Fruit fly (Drosophila melanogaster) whole organism, embryonic: ENCODE data around the gene Pp1-87B.
A peak's percentile ranks its signal among the peaks of the same experiment; 100 is the strongest.

ENCODE experiments used
- Aef1 ChIP-seq: fragments of 200-800 bp; sonication (Bioruptor generic); IDR thresholded peaks from 3 replicates; pipeline ENCODE4 v1.3.6; 2022; ENCODE audit warnings: missing biosample characterization, missing genetic modification characterization
- BtbVII ChIP-seq: fragments of 200-800 bp; sonication (Bioruptor generic); optimal IDR thresholded peaks from 3 replicates; lab custom pipeline; 2017; ENCODE audit warnings: missing biosample characterization, mild to moderate bottlenecking, missing genetic modification characterization
- CG10959 ChIP-seq: fragments of 200-800 bp; sonication (Bioruptor generic); IDR thresholded peaks from 2 replicates; pipeline ENCODE4 v1.3.6; 2022; ENCODE audit warnings: missing biosample characterization, missing genetic modification characterization
- CG12391 ChIP-seq: fragments of 200-800 bp; sonication (Bioruptor generic); optimal IDR thresholded peaks from 3 replicates; lab custom pipeline; 2018; ENCODE audit warnings: missing biosample characterization, mild to moderate bottlenecking, missing genetic modification characterization, moderate library complexity
- CG13287 ChIP-seq: fragments of 200-800 bp; sonication (Bioruptor generic); IDR thresholded peaks from 2 replicates; pipeline ENCODE4 v1.3.6; 2022; ENCODE audit warnings: missing biosample characterization, missing genetic modification characterization; ENCODE audit not compliant: partially characterized antibody
- CG13775 ChIP-seq: fragments of 200-800 bp; sonication (Bioruptor generic); optimal IDR thresholded peaks from 3 replicates; lab custom pipeline; 2017; ENCODE audit warnings: missing biosample characterization, mild to moderate bottlenecking, missing genetic modification characterization
- CG14014 ChIP-seq: fragments of 200-800 bp; sonication (Bioruptor generic); IDR thresholded peaks from 2 replicates; pipeline ENCODE4 v1.3.6; 2022; ENCODE audit warnings: missing biosample characterization, missing genetic modification characterization
- CG3065 ChIP-seq: fragments of 200-800 bp; sonication (Bioruptor generic); optimal IDR thresholded peaks from 2 replicates; lab custom pipeline; 2016; ENCODE audit warnings: missing biosample characterization, missing genetic modification characterization
- CG4707 ChIP-seq: fragments of 200-800 bp; sonication (Bioruptor generic); optimal IDR thresholded peaks from 2 replicates; lab custom pipeline; 2018; ENCODE audit warnings: missing biosample characterization, mild to moderate bottlenecking, missing genetic modification characterization, moderate library complexity
- CG6175 ChIP-seq: fragments of 200-800 bp; sonication (Bioruptor generic); IDR thresholded peaks from 3 replicates; pipeline ENCODE4 v1.3.6; 2022; ENCODE audit warnings: missing biosample characterization, missing genetic modification characterization
- CG6854 ChIP-seq: fragments of 200-800 bp; sonication (Bioruptor generic); optimal IDR thresholded peaks from 3 replicates; lab custom pipeline; 2017; ENCODE audit warnings: missing biosample characterization, mild to moderate bottlenecking, missing genetic modification characterization
- CG8944 ChIP-seq: fragments of 200-800 bp; sonication (Bioruptor generic); optimal IDR thresholded peaks from 3 replicates; lab custom pipeline; 2016; ENCODE audit warnings: missing biosample characterization, missing genetic modification characterization
- CG9932 ChIP-seq: fragments of 200-800 bp; sonication (Bioruptor generic); IDR thresholded peaks from 2 replicates; pipeline ENCODE4 v1.3.6; 2022; ENCODE audit warnings: missing biosample characterization, missing genetic modification characterization
- Camta ChIP-seq: fragments of 200-800 bp; sonication (Bioruptor generic); optimal IDR thresholded peaks from 2 replicates; lab custom pipeline; 2016; ENCODE audit warnings: missing biosample characterization, missing genetic modification characterization
- D19A ChIP-seq: fragments of 200-800 bp; optimal IDR thresholded peaks from 3 replicates; lab custom pipeline; 2019; ENCODE audit warnings: missing biosample characterization, mild to moderate bottlenecking, missing genetic modification characterization, moderate library complexity
- Dfd ChIP-seq, 2 experiments: fragments of >200 bp; optimal IDR thresholded peaks; 2 replicates each; lab custom pipeline; 2017; ENCODE audit warnings: missing biosample characterization in 2 of 2, missing genetic modification characterization in 2 of 2
- Drgx ChIP-seq: fragments of 200-800 bp; sonication (Bioruptor generic); IDR thresholded peaks from 2 replicates; pipeline ENCODE4 v1.3.6; 2022; ENCODE audit warnings: missing biosample characterization, missing genetic modification characterization
- GATAe ChIP-seq: fragments of 200-800 bp; sonication (Bioruptor generic); conservative IDR thresholded peaks from 2 replicates; pipeline ENCODE4 v1.3.6; 2022; ENCODE audit warnings: missing biosample characterization, missing genetic modification characterization
- Mad ChIP-seq: fragments of 200-800 bp; sonication (Bioruptor generic); optimal IDR thresholded peaks from 2 replicates; lab custom pipeline; 2016; ENCODE audit warnings: missing biosample characterization, missing genetic modification characterization
- NK7.1 ChIP-seq: fragments of 200-800 bp; sonication (Bioruptor generic); optimal IDR thresholded peaks from 3 replicates; lab custom pipeline; 2016; ENCODE audit warnings: missing biosample characterization, missing genetic modification characterization
- Nf-YA ChIP-seq: fragments of 200-800 bp; sonication (Bioruptor generic); IDR thresholded peaks from 2 replicates; pipeline ENCODE4 v1.3.6; 2022; ENCODE audit warnings: missing biosample characterization, missing genetic modification characterization
- PHDP ChIP-seq: fragments of 200-800 bp; sonication (Bioruptor generic); optimal IDR thresholded peaks from 3 replicates; lab custom pipeline; 2018; ENCODE audit warnings: missing biosample characterization, mild to moderate bottlenecking, missing genetic modification characterization, moderate library complexity
- Pdp1 ChIP-seq, 2 experiments: fragments of 200-800 bp; sonication (Bioruptor generic); optimal IDR thresholded peaks; 3 replicates each; lab custom pipeline; 2016; ENCODE audit warnings: missing biosample characterization in 2 of 2, missing genetic modification characterization in 2 of 2, mild to moderate bottlenecking in 1 of 2, moderate library complexity in 1 of 2
- Side ChIP-seq: fragments of 200-800 bp; sonication (Bioruptor generic); optimal IDR thresholded peaks from 2 replicates; lab custom pipeline; 2016; ENCODE audit warnings: missing biosample characterization, missing genetic modification characterization
- Trl ChIP-seq, 3 experiments: fragments of >200 bp in 2 of 3; fragments of 200-800 bp in 1 of 3; sonication (Bioruptor generic) in 1 of 3; optimal IDR thresholded peaks; 2 replicates in 1 of 3; 3 replicates in 2 of 3; lab custom pipeline; 2016 to 2017; ENCODE audit warnings: missing biosample characterization in 1 of 3, missing genetic modification characterization in 1 of 3
- Xbp1 ChIP-seq: fragments of 200-800 bp; sonication (Bioruptor generic); optimal IDR thresholded peaks from 3 replicates; lab custom pipeline; 2016; ENCODE audit warnings: missing biosample characterization, mild to moderate bottlenecking, missing genetic modification characterization
- ab ChIP-seq: fragments of 200-800 bp; sonication (Bioruptor generic); optimal IDR thresholded peaks from 2 replicates; lab custom pipeline; 2016; ENCODE audit warnings: missing biosample characterization, missing genetic modification characterization
- bab2 ChIP-seq: fragments of 200-800 bp; sonication (Bioruptor generic); optimal IDR thresholded peaks from 2 replicates; lab custom pipeline; 2016; ENCODE audit warnings: missing biosample characterization, missing genetic modification characterization
- br ChIP-seq: fragments of >200 bp; optimal IDR thresholded peaks from 2 replicates; lab custom pipeline; 2017
- crp ChIP-seq, 2 experiments: fragments of 200-800 bp; sonication (Bioruptor generic); optimal IDR thresholded peaks; 2 replicates in 1 of 2; 3 replicates in 1 of 2; lab custom pipeline; 2017; ENCODE audit warnings: missing biosample characterization in 2 of 2, missing genetic modification characterization in 2 of 2, mild to moderate bottlenecking in 1 of 2, moderate library complexity in 1 of 2
- gce ChIP-seq: fragments of 200-800 bp; sonication (Bioruptor generic); IDR thresholded peaks from 3 replicates; pipeline ENCODE4 v1.3.6; 2022; ENCODE audit warnings: missing biosample characterization, missing genetic modification characterization
- gem ChIP-seq: fragments of 200-800 bp; sonication (Bioruptor generic); optimal IDR thresholded peaks from 2 replicates; lab custom pipeline; 2019; ENCODE audit warnings: missing biosample characterization, mild to moderate bottlenecking, missing genetic modification characterization, moderate library complexity
- gro ChIP-seq: fragments of 200-800 bp; sonication (Bioruptor generic); optimal IDR thresholded peaks from 2 replicates; lab custom pipeline; 2016; ENCODE audit warnings: missing biosample characterization, missing genetic modification characterization
- jing ChIP-seq: fragments of 200-800 bp; sonication (Bioruptor generic); optimal IDR thresholded peaks from 2 replicates; lab custom pipeline; 2018; ENCODE audit warnings: missing biosample characterization, mild to moderate bottlenecking, missing genetic modification characterization
- lbe ChIP-seq: fragments of 200-800 bp; sonication (Bioruptor generic); optimal IDR thresholded peaks from 2 replicates; lab custom pipeline; 2016; ENCODE audit warnings: missing biosample characterization, mild to moderate bottlenecking, missing genetic modification characterization
- lov ChIP-seq, 2 experiments: fragments of 200-800 bp in 1 of 2; fragments of >200 bp in 1 of 2; sonication (Bioruptor generic) in 1 of 2; IDR thresholded peaks in 1 of 2; optimal IDR thresholded peaks in 1 of 2; 2 replicates in 1 of 2; 3 replicates in 1 of 2; pipeline versions ENCODE4 v1.3.6 to Lab custom; 2017 to 2022; ENCODE audit warnings: missing biosample characterization in 1 of 2, missing genetic modification characterization in 1 of 2
- mam ChIP-seq: fragments of 200-800 bp; sonication (Bioruptor generic); optimal IDR thresholded peaks from 3 replicates; lab custom pipeline; 2016; ENCODE audit warnings: missing biosample characterization, missing genetic modification characterization
- mirr ChIP-seq: fragments of 200-800 bp; sonication (Bioruptor generic); optimal IDR thresholded peaks from 3 replicates; lab custom pipeline; 2018; ENCODE audit warnings: missing biosample characterization, mild to moderate bottlenecking, missing genetic modification characterization
- nau ChIP-seq: fragments of 200-800 bp; sonication (Bioruptor generic); optimal IDR thresholded peaks from 3 replicates; lab custom pipeline; 2017; ENCODE audit warnings: missing biosample characterization, mild to moderate bottlenecking, missing genetic modification characterization, missing genetic modification reagents
- nom ChIP-seq: fragments of 200-800 bp; sonication (Bioruptor generic); optimal IDR thresholded peaks from 2 replicates; lab custom pipeline; 2017; ENCODE audit warnings: missing biosample characterization, missing genetic modification characterization, mild to moderate bottlenecking, moderate library complexity, missing genetic modification reagents
- peb ChIP-seq: fragments of 200-800 bp; sonication (Bioruptor generic); IDR thresholded peaks from 2 replicates; pipeline ENCODE4 v1.3.6; 2022; ENCODE audit warnings: missing biosample characterization, missing genetic modification characterization
- pita ChIP-seq: fragments of 200-800 bp; sonication (Bioruptor generic); optimal IDR thresholded peaks from 2 replicates; lab custom pipeline; 2017; ENCODE audit warnings: missing biosample characterization, mild to moderate bottlenecking, missing genetic modification characterization
- sc ChIP-seq, 3 experiments: fragments of >200 bp in 2 of 3; fragments of 200-800 bp in 1 of 3; sonication (Bioruptor generic) in 1 of 3; optimal IDR thresholded peaks; 2 replicates in 2 of 3; 3 replicates in 1 of 3; lab custom pipeline; 2017; ENCODE audit warnings: mild to moderate bottlenecking in 1 of 3, missing biosample characterization in 1 of 3, missing genetic modification characterization in 1 of 3, missing genetic modification reagents in 1 of 3
- sim ChIP-seq: fragments of 200-800 bp; sonication (Bioruptor generic); IDR thresholded peaks from 2 replicates; pipeline ENCODE4 v1.3.6; 2022; ENCODE audit warnings: missing biosample characterization, missing genetic modification characterization
- slbo ChIP-seq: fragments of 200-800 bp; sonication (Bioruptor generic); IDR thresholded peaks from 2 replicates; pipeline ENCODE4 v1.3.6; 2022; ENCODE audit warnings: missing biosample characterization, missing genetic modification characterization
- trem ChIP-seq: fragments of 200-800 bp; optimal IDR thresholded peaks from 3 replicates; lab custom pipeline; 2019; ENCODE audit warnings: missing biosample characterization, mild to moderate bottlenecking, missing genetic modification characterization, moderate library complexity
- ttk ChIP-seq: fragments of 200-800 bp; sonication (Bioruptor generic); IDR thresholded peaks from 2 replicates; pipeline ENCODE4 v2.1.2; 2022; ENCODE audit warnings: missing biosample characterization, missing genetic modification characterization
- twi ChIP-seq: fragments of 200-800 bp; optimal IDR thresholded peaks from 2 replicates; lab custom pipeline; 2019; ENCODE audit warnings: missing biosample characterization, mild to moderate bottlenecking, missing genetic modification characterization, moderate library complexity

Pp1-87B gene

DNA sequence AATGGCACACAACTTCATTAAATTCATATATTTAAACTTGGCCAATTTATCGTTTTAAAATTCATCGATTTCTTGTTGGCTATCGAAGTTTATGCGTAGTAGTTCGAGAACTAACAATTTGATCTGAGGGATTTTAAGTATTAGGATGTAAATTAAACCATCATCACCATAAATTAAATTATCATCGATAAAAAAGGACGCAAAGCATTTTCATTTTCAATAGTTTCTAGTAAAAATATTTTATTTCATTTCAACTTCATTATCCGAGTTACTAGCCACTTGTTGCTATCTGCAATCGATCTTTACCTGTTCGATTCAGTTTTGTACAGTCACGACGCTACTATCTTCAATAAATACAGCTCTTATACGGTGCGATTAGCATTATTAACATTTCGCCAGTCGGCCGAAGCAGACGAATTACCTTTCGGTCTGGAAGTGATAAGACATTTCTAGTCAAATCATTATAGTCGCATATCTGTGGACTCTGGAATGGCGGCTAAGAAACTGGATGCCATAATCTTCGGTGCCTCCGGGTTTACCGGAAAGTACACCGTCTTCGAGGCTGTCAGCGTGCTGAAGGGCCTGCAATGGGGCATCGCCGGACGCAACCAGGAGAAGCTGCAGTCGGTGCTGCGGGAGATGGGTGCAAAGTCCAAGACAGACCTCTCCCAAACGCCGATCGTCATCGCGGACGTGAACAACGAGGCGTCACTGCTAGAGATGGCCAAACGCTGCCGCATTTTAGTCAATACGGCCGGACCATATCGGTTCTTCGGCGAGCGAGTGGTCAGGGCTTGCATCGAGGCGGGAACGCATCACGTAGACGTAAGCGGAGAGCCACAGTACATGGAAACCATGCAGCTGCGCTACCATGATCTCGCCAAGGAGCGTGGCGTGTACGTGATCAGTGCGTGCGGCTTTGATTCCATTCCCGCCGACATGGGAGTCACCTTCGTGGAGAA lies 19.2 kb downstream of the Pp1-87B start, which contains the start of gene CG5167 (continued):
- TF ChIP-seq BtbVII (GFP tag; lab: Kevin White, UChicago) = peak; percentile 63
- TF ChIP-seq CG13287 = peak; percentile 52; the same call in 1 of the 2 replicates
- no peak for TF ChIP-seq twi (tag; lab: Kevin White, UChicago)
- TF ChIP-seq CG6175 = no peak
- TF ChIP-seq ab (GFP tag; lab: Kevin White, UChicago) = no peak
- no peak for TF ChIP-seq crp (GFP tag; optimal IDR thresholded peaks at IDR 0.05; lab: Kevin White, UChicago)
- no peak for TF ChIP-seq Aef1 (GFP tag; lab: Robert Waterston, UW)
- no peak for TF ChIP-seq Side (GFP tag; lab: Kevin White, UChicago)
- no peak for TF ChIP-seq Nf-YA
- no peak for TF ChIP-seq CG3065
- peak; percentile 12 for TF ChIP-seq lbe (GFP tag; lab: Kevin White, UChicago)
- no peak for TF ChIP-seq bab2
- no peak for TF ChIP-seq sc (optimal IDR thresholded peaks at IDR 0.05; lab: Kevin White, UChicago)
- no peak for TF ChIP-seq sc (GFP tag; optimal IDR thresholded peaks at IDR 0.05; lab: Kevin White, UChicago)
- 0 out of 3 replicates have a peak, but pooled peaks have one; percentile 30 for TF ChIP-seq gce
- TF ChIP-seq CG12391 = peak; percentile 72
- no peak; the same call in 1 of the 2 replicates for TF ChIP-seq slbo (GFP tag; lab: Robert Waterston, UW)
- peak; percentile 78 for TF ChIP-seq gem (tag; lab: Kevin White, UChicago)
- no peak for TF ChIP-seq CG6854 (GFP tag; lab: Kevin White, UChicago)
- peak; percentile 32 for TF ChIP-seq Camta
- TF ChIP-seq mam (GFP tag; lab: Kevin White, UChicago) = no peak
- peak; percentile 54; the same call in 1 of the 2 replicates for TF ChIP-seq Drgx (GFP tag; lab: Robert Waterston, UW)
- no peak for TF ChIP-seq sim (GFP tag; lab: Robert Waterston, UW)
- no peak for TF ChIP-seq NK7.1 (GFP tag; lab: Kevin White, UChicago)
- peak; percentile 51 for TF ChIP-seq D19A
- TF ChIP-seq CG10959 (GFP tag; lab: Robert Waterston, UW) = no peak
- TF ChIP-seq Dfd (GFP tag; optimal IDR thresholded peaks at IDR 0.05; lab: Kevin White, UChicago) = no peak
- no peak for TF ChIP-seq peb (GFP tag; lab: Robert Waterston, UW)
- TF ChIP-seq mirr (GFP tag; lab: Kevin White, UChicago) = peak; percentile 54
- peak; percentile 95 for TF ChIP-seq nom
- TF ChIP-seq pita (GFP tag; lab: Kevin White, UChicago) = no peak
- TF ChIP-seq trem (tag; lab: Kevin White, UChicago) = peak; percentile 58
- TF ChIP-seq CG4707 = no peak
- no peak for TF ChIP-seq GATAe (GFP tag; lab: Robert Waterston, UW)
- TF ChIP-seq CG8944 (GFP tag; lab: Kevin White, UChicago) = no peak
- TF ChIP-seq ttk (GFP tag; lab: Robert Waterston, UW) = no peak
- no peak for TF ChIP-seq nau (GFP tag; lab: Kevin White, UChicago)
- no peak for TF ChIP-seq CG14014 (GFP tag; lab: Robert Waterston, UW)
- TF ChIP-seq Xbp1 (GFP tag; lab: Kevin White, UChicago) = peak; percentile 28
- no peak for TF ChIP-seq CG9932
- TF ChIP-seq PHDP (tag; lab: Kevin White, UChicago) = peak; percentile 66
- TF ChIP-seq br (lab: Kevin White, UChicago) = no peak
- TF ChIP-seq Trl (optimal IDR thresholded peaks at IDR 0.05; lab: Kevin White, UChicago) = no peak
- no peak for TF ChIP-seq Trl (GFP tag; optimal IDR thresholded peaks at IDR 0.05; lab: Kevin White, UChicago)
- TF ChIP-seq jing = no peak
- peak in 1 of 2 experiments; percentile 16 for TF ChIP-seq Pdp1 (GFP tag; optimal IDR thresholded peaks at IDR 0.05; lab: Kevin White, UChicago)
- TF ChIP-seq CG13775 (GFP tag; lab: Kevin White, UChicago) = no peak
- no peak for TF ChIP-seq gro
- TF ChIP-seq Mad (GFP tag; lab: Kevin White, UChicago) = no peak
- no peak for TF ChIP-seq lov (optimal IDR thresholded peaks at IDR 0.05; lab: Kevin White, UChicago)
- no peak for TF ChIP-seq lov (GFP tag; IDR thresholded peaks at IDR 0.05; lab: Robert Waterston, UW)
